Fruit fly (Drosophila melanogaster) whole organism, embryonic: ENCODE data around the gene CG1640.

Experiments
- Adf1 ChIP-seq: fragments of 200-800 bp; sonication (Bioruptor generic); IDR thresholded peaks from 2 replicates; pipeline ENCODE4 v1.3.6; 2022; ENCODE audit warnings: missing biosample characterization, missing genetic modification characterization
- CG1024 ChIP-seq: fragments of 200-800 bp; sonication (Bioruptor generic); IDR thresholded peaks from 2 replicates; pipeline ENCODE4 v1.3.6; 2022; ENCODE audit warnings: missing biosample characterization, missing genetic modification characterization
- CG10565 ChIP-seq: fragments of 200-800 bp; sonication (Bioruptor generic); optimal IDR thresholded peaks from 3 replicates; lab custom pipeline; 2016; ENCODE audit warnings: missing biosample characterization, mild to moderate bottlenecking, missing genetic modification characterization
- CG11696 ChIP-seq: fragments of 200-800 bp; sonication (Bioruptor generic); IDR thresholded peaks from 2 replicates; pipeline ENCODE4 v1.3.6; 2022; ENCODE audit warnings: missing biosample characterization, missing genetic modification characterization
- CG14860 ChIP-seq: fragments of 200-800 bp; sonication (Bioruptor generic); IDR thresholded peaks from 3 replicates; pipeline ENCODE4 v1.3.6; 2022; ENCODE audit warnings: missing biosample characterization, missing genetic modification characterization; ENCODE audit not compliant: partially characterized antibody
- CG15601 ChIP-seq: fragments of 200-800 bp; sonication (Bioruptor generic); optimal IDR thresholded peaks from 3 replicates; lab custom pipeline; 2019; ENCODE audit warnings: missing biosample characterization, mild to moderate bottlenecking, missing genetic modification characterization, moderate library complexity
- CG1602 ChIP-seq: fragments of 200-800 bp; sonication (Bioruptor generic); optimal IDR thresholded peaks from 3 replicates; lab custom pipeline; 2016; ENCODE audit warnings: missing biosample characterization, missing genetic modification characterization
- CG17385 ChIP-seq: fragments of 200-800 bp; sonication (Bioruptor generic); optimal IDR thresholded peaks from 3 replicates; lab custom pipeline; 2018; ENCODE audit warnings: missing biosample characterization, mild to moderate bottlenecking, missing genetic modification characterization
- CG17802 ChIP-seq: fragments of 200-800 bp; sonication (Bioruptor generic); optimal IDR thresholded peaks from 2 replicates; lab custom pipeline; 2018; ENCODE audit warnings: missing biosample characterization, mild to moderate bottlenecking, missing genetic modification characterization, moderate library complexity
- CG18011 ChIP-seq: fragments of 200-800 bp; sonication (Bioruptor generic); optimal IDR thresholded peaks from 2 replicates; lab custom pipeline; 2017; ENCODE audit warnings: missing biosample characterization, missing genetic modification characterization, mild to moderate bottlenecking, moderate library complexity, missing genotype
- CG1832 ChIP-seq: fragments of 200-800 bp; sonication (Bioruptor generic); optimal IDR thresholded peaks from 2 replicates; lab custom pipeline; 2017; ENCODE audit warnings: missing biosample characterization, mild to moderate bottlenecking, missing genetic modification characterization, inconsistent platforms
- CG6683 ChIP-seq: fragments of 200-800 bp; sonication (Bioruptor generic); optimal IDR thresholded peaks from 2 replicates; lab custom pipeline; 2017; ENCODE audit warnings: missing biosample characterization, mild to moderate bottlenecking, missing genetic modification characterization, missing genetic modification reagents
- CG7928 ChIP-seq: fragments of 200-800 bp; sonication (Bioruptor generic); optimal IDR thresholded peaks from 2 replicates; lab custom pipeline; 2017; ENCODE audit warnings: missing biosample characterization, mild to moderate bottlenecking, missing genetic modification characterization
- Dip2 ChIP-seq: fragments of 200-800 bp; sonication (Bioruptor generic); IDR thresholded peaks from 2 replicates; pipeline ENCODE4 v1.3.6; 2022; ENCODE audit warnings: missing biosample characterization, missing genetic modification characterization
- Dref ChIP-seq: fragments of 200-800 bp; sonication (Bioruptor generic); IDR thresholded peaks from 2 replicates; pipeline ENCODE4 v1.3.6; 2022; ENCODE audit warnings: missing biosample characterization, missing genetic modification characterization
- Elba2 ChIP-seq: fragments of 200-800 bp; sonication (Bioruptor generic); optimal IDR thresholded peaks from 3 replicates; lab custom pipeline; 2016; ENCODE audit warnings: missing biosample characterization, missing genetic modification characterization
- MTF-1 ChIP-seq: fragments of 200-800 bp; sonication (Bioruptor generic); optimal IDR thresholded peaks from 2 replicates; lab custom pipeline; 2018; ENCODE audit warnings: missing biosample characterization, mild to moderate bottlenecking, missing genetic modification characterization, borderline replicate concordance
- NK7.1 ChIP-seq: fragments of 200-800 bp; sonication (Bioruptor generic); optimal IDR thresholded peaks from 3 replicates; lab custom pipeline; 2016; ENCODE audit warnings: missing biosample characterization, missing genetic modification characterization
- Opbp ChIP-seq: fragments of 200-800 bp; sonication (Bioruptor generic); IDR thresholded peaks from 3 replicates; pipeline ENCODE4 v1.3.6; 2022; ENCODE audit warnings: missing biosample characterization, missing genetic modification characterization; ENCODE audit not compliant: partially characterized antibody
- Pdp1 ChIP-seq, 2 experiments: fragments of 200-800 bp; sonication (Bioruptor generic); optimal IDR thresholded peaks; 3 replicates each; lab custom pipeline; 2016; ENCODE audit warnings: missing biosample characterization in 2 of 2, missing genetic modification characterization in 2 of 2, mild to moderate bottlenecking in 1 of 2, moderate library complexity in 1 of 2
- Side ChIP-seq: fragments of 200-800 bp; sonication (Bioruptor generic); optimal IDR thresholded peaks from 2 replicates; lab custom pipeline; 2016; ENCODE audit warnings: missing biosample characterization, missing genetic modification characterization
- Sin3A ChIP-seq: fragments of >200 bp; optimal IDR thresholded peaks from 2 replicates; lab custom pipeline; 2018
- Sry-β ChIP-seq: fragments of 200-800 bp; sonication (Bioruptor generic); optimal IDR thresholded peaks from 2 replicates; lab custom pipeline; 2018; ENCODE audit warnings: missing biosample characterization, mild to moderate bottlenecking, missing genetic modification characterization, moderate library complexity
- ab ChIP-seq: fragments of 200-800 bp; sonication (Bioruptor generic); optimal IDR thresholded peaks from 2 replicates; lab custom pipeline; 2016; ENCODE audit warnings: missing biosample characterization, missing genetic modification characterization
- ac ChIP-seq: fragments of 200-800 bp; sonication (Bioruptor generic); optimal IDR thresholded peaks from 3 replicates; lab custom pipeline; 2017; ENCODE audit warnings: missing biosample characterization, mild to moderate bottlenecking, missing genetic modification characterization
- br ChIP-seq: fragments of >200 bp; optimal IDR thresholded peaks from 2 replicates; lab custom pipeline; 2017
- bsh ChIP-seq, 2 experiments: fragments of 200-800 bp; sonication (Bioruptor generic); optimal IDR thresholded peaks; 2 replicates each; lab custom pipeline; 2017 to 2018; ENCODE audit warnings: mild to moderate bottlenecking in 2 of 2, missing biosample characterization in 2 of 2, missing genetic modification characterization in 2 of 2, moderate library complexity in 1 of 2
- ci ChIP-seq: fragments of 200-800 bp; sonication (Bioruptor generic); IDR thresholded peaks from 3 replicates; pipeline ENCODE4 v1.3.6; 2022; ENCODE audit warnings: missing biosample characterization, missing genetic modification characterization
- corto ChIP-seq: fragments of 200-800 bp; sonication (Bioruptor generic); optimal IDR thresholded peaks from 2 replicates; lab custom pipeline; 2016; ENCODE audit warnings: missing biosample characterization, mild to moderate bottlenecking, missing genetic modification characterization, moderate library complexity
- crol ChIP-seq: fragments of 200-800 bp; sonication (Bioruptor generic); IDR thresholded peaks from 2 replicates; pipeline ENCODE4 v1.3.6; 2022; ENCODE audit warnings: missing biosample characterization, missing genetic modification characterization
- dmrt99B ChIP-seq: fragments of 200-800 bp; sonication (Bioruptor generic); optimal IDR thresholded peaks from 2 replicates; lab custom pipeline; 2018; ENCODE audit warnings: missing biosample characterization, mild to moderate bottlenecking, missing genetic modification characterization, moderate library complexity
- gem ChIP-seq: fragments of 200-800 bp; sonication (Bioruptor generic); optimal IDR thresholded peaks from 2 replicates; lab custom pipeline; 2019; ENCODE audit warnings: missing biosample characterization, mild to moderate bottlenecking, missing genetic modification characterization, moderate library complexity
- grau ChIP-seq: fragments of 200-800 bp; optimal IDR thresholded peaks from 3 replicates; lab custom pipeline; 2019; ENCODE audit warnings: missing biosample characterization, mild to moderate bottlenecking, missing genetic modification characterization, moderate library complexity
- ind ChIP-seq: fragments of 200-800 bp; sonication (Bioruptor generic); optimal IDR thresholded peaks from 3 replicates; lab custom pipeline; 2016; ENCODE audit warnings: missing biosample characterization, missing genetic modification characterization
- knrl ChIP-seq: fragments of 200-800 bp; sonication (Bioruptor generic); IDR thresholded peaks from 3 replicates; pipeline ENCODE4 v1.3.6; 2022; ENCODE audit warnings: missing biosample characterization, missing genetic modification characterization; ENCODE audit not compliant: partially characterized antibody
- mam ChIP-seq: fragments of 200-800 bp; sonication (Bioruptor generic); optimal IDR thresholded peaks from 3 replicates; lab custom pipeline; 2016; ENCODE audit warnings: missing biosample characterization, missing genetic modification characterization
- nmo ChIP-seq: fragments of 200-800 bp; sonication (Bioruptor generic); optimal IDR thresholded peaks from 2 replicates; lab custom pipeline; 2018; ENCODE audit warnings: missing biosample characterization, mild to moderate bottlenecking, missing genetic modification characterization, moderate library complexity
- onecut ChIP-seq: fragments of 200-800 bp; sonication (Bioruptor generic); IDR thresholded peaks from 2 replicates; pipeline ENCODE4 v1.3.6; 2022; ENCODE audit warnings: missing biosample characterization, missing genetic modification characterization
- otp ChIP-seq: fragments of 200-800 bp; sonication (Bioruptor generic); IDR thresholded peaks from 3 replicates; pipeline ENCODE4, ENCODE4 v1.3.6; 2022; ENCODE audit warnings: missing biosample characterization, missing genetic modification characterization
- pan ChIP-seq, 4 experiments: fragments of >200 bp in 3 of 4; fragments of 200-800 bp in 1 of 4; sonication (Bioruptor generic) in 1 of 4; optimal IDR thresholded peaks in 3 of 4; IDR thresholded peaks in 1 of 4; 2 replicates each; pipeline versions ENCODE4 v1.3.6 to Lab custom; 2017 to 2022; ENCODE audit warnings: missing biosample characterization in 2 of 4, missing genetic modification characterization in 2 of 4, mixed read lengths in 1 of 4
- pita ChIP-seq: fragments of 200-800 bp; sonication (Bioruptor generic); optimal IDR thresholded peaks from 2 replicates; lab custom pipeline; 2017; ENCODE audit warnings: missing biosample characterization, mild to moderate bottlenecking, missing genetic modification characterization
- salm ChIP-seq: fragments of 200-800 bp; sonication (Bioruptor generic); optimal IDR thresholded peaks from 2 replicates; lab custom pipeline; 2018; ENCODE audit warnings: missing biosample characterization, mild to moderate bottlenecking, missing genetic modification characterization
- schlank ChIP-seq: fragments of 200-800 bp; sonication (Bioruptor generic); optimal IDR thresholded peaks from 2 replicates; lab custom pipeline; 2018; ENCODE audit warnings: missing biosample characterization, mild to moderate bottlenecking, missing genetic modification characterization
- slp2 ChIP-seq: fragments of 200-800 bp; sonication (Bioruptor generic); optimal IDR thresholded peaks from 2 replicates; lab custom pipeline; 2016; ENCODE audit warnings: missing biosample characterization, missing genetic modification characterization
- so ChIP-seq: fragments of 200-800 bp; sonication (Bioruptor generic); IDR thresholded peaks from 3 replicates; pipeline ENCODE4 v1.3.6; 2022; ENCODE audit warnings: missing biosample characterization, missing genetic modification characterization
- trem ChIP-seq: fragments of 200-800 bp; optimal IDR thresholded peaks from 3 replicates; lab custom pipeline; 2019; ENCODE audit warnings: missing biosample characterization, mild to moderate bottlenecking, missing genetic modification characterization, moderate library complexity
- ttk ChIP-seq: fragments of 200-800 bp; sonication (Bioruptor generic); IDR thresholded peaks from 2 replicates; pipeline ENCODE4 v2.1.2; 2022; ENCODE audit warnings: missing biosample characterization, missing genetic modification characterization
- usp ChIP-seq: fragments of >200 bp; optimal IDR thresholded peaks from 2 replicates; lab custom pipeline; 2017; ENCODE audit warnings: missing biosample characterization, missing genetic modification characterization
- zfh1 ChIP-seq: fragments of 200-800 bp; sonication (Bioruptor generic); IDR thresholded peaks from 3 replicates; pipeline ENCODE4 v1.3.6; 2022; ENCODE audit warnings: missing biosample characterization, missing genetic modification characterization

CG1640 gene

DNA sequence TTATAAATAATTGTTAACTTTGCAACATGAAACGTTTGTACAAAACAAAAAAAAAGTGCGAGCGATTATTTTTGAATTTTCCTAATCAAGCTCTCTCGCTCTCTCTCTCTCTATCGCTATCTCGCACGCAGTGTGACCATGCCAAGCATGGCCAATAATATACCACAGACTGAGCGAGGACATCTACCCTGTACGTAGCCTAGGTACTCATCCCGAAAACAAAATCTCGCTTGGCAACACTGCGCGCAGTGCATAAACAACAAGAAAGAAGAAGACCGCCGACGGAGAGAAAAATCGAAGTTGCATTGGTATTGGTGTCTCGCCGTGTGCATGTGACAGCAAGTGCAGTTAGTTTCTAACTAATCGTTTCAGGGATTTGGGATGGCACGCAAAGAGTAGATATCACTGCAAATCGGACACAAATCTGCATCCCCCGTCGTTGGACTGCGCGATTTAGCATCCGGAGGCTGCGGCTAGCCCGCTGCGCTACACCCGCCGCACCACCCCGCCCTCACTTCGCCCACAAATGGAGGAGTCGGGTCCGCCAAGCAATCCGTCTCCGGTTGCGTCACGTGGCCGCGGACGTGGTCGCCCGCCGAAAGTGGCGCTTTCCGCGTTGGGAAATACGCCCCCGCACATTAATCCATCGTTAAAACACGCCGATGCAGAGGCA is 42.7 kb downstream of the CG1640 start, which contains the start of the genes CG1998 and Set2 (continued):
- peak; percentile 35 for TF ChIP-seq CG15601 (tag; lab: Kevin White, UChicago)
- peak; percentile 89 for TF ChIP-seq CG1832
- TF ChIP-seq ab (GFP tag; lab: Kevin White, UChicago), result no peak
- peak; percentile 15 for TF ChIP-seq Sin3A (lab: Kevin White, UChicago)
- TF ChIP-seq pita, result peak; percentile 85
- TF ChIP-seq Opbp (GFP tag; lab: Robert Waterston, UW), result peak; percentile 66; the same call in 2 of the 3 replicates
- no peak for TF ChIP-seq dmrt99B (tag; lab: Kevin White, UChicago)
- TF ChIP-seq ttk, result no peak
- TF ChIP-seq bsh (GFP tag; optimal IDR thresholded peaks at IDR 0.05; lab: Kevin White, UChicago), result no peak
- peak; percentile 67 for TF ChIP-seq Elba2 (GFP tag; lab: Kevin White, UChicago)
- no peak for TF ChIP-seq schlank
- TF ChIP-seq ind (GFP tag; lab: Kevin White, UChicago), result no peak
- TF ChIP-seq otp (GFP tag; lab: Robert Waterston, UW), result no peak
- no peak; the same call in 2 of the 3 replicates for TF ChIP-seq CG14860 (GFP tag; lab: Robert Waterston, UW)
- TF ChIP-seq Side (GFP tag; lab: Kevin White, UChicago), result no peak
- TF ChIP-seq crol, result peak; percentile 92
- no peak for TF ChIP-seq CG18011
- peak; percentile 8 for TF ChIP-seq salm
- TF ChIP-seq Adf1 (GFP tag; lab: Robert Waterston, UW), result no peak; the same call in 1 of the 2 replicates
- no peak for TF ChIP-seq corto (GFP tag; lab: Kevin White, UChicago)
- peak; percentile 98 for TF ChIP-seq CG17385 (GFP tag; lab: Kevin White, UChicago)
- no peak for TF ChIP-seq CG7928 (GFP tag; lab: Kevin White, UChicago)
- peak; percentile 66 for TF ChIP-seq trem
- TF ChIP-seq CG17802 (tag; lab: Kevin White, UChicago), result no peak
- no peak for TF ChIP-seq CG6683 (GFP tag; lab: Kevin White, UChicago)
- TF ChIP-seq CG11696 (GFP tag; lab: Robert Waterston, UW), result no peak
- TF ChIP-seq slp2 (GFP tag; lab: Kevin White, UChicago), result peak; percentile 13
- peak; percentile 11 for TF ChIP-seq MTF-1
- no peak for TF ChIP-seq CG1024 (GFP tag; lab: Robert Waterston, UW)
- TF ChIP-seq CG1602 (GFP tag; lab: Kevin White, UChicago), result no peak
- peak; percentile 10 for TF ChIP-seq mam (GFP tag; lab: Kevin White, UChicago)
- TF ChIP-seq Dref (GFP tag; lab: Robert Waterston, UW), result peak; percentile 60
- no peak for TF ChIP-seq gem (tag; lab: Kevin White, UChicago)
- no peak for TF ChIP-seq pan (optimal IDR thresholded peaks at IDR 0.05; lab: Kevin White, UChicago)
- peak in 1 of 2 experiments; percentile 34 for TF ChIP-seq pan (GFP tag; optimal IDR thresholded peaks at IDR 0.05 in 1 of 2, IDR thresholded peaks at IDR 0.05 in 1 of 2)
- TF ChIP-seq ci (GFP tag; lab: Robert Waterston, UW), result peak; percentile 72
- peak; percentile 27; the same call in 1 of the 3 replicates for TF ChIP-seq so (GFP tag; lab: Robert Waterston, UW)
- TF ChIP-seq NK7.1, result no peak
- TF ChIP-seq Dip2 (GFP tag; lab: Robert Waterston, UW), result no peak
- TF ChIP-seq usp (GFP tag; lab: Kevin White, UChicago), result no peak
- no peak for TF ChIP-seq br (lab: Kevin White, UChicago)
- peak; percentile 37 for TF ChIP-seq grau (tag; lab: Kevin White, UChicago)
- no peak for TF ChIP-seq Sry-β
- TF ChIP-seq ac, result no peak
- no peak for TF ChIP-seq CG10565 (GFP tag; lab: Kevin White, UChicago)
- peak; percentile 90 for TF ChIP-seq onecut (GFP tag; lab: Robert Waterston, UW)
- TF ChIP-seq Pdp1 (GFP tag; optimal IDR thresholded peaks at IDR 0.05; lab: Kevin White, UChicago), result peak in 1 of 2 experiments; percentile 64
- TF ChIP-seq nmo (GFP tag; lab: Kevin White, UChicago), result peak; percentile 64
- TF ChIP-seq knrl, result peak; percentile 56; the same call in 2 of the 3 replicates
- no peak; the same call in 2 of the 3 replicates for TF ChIP-seq zfh1 (GFP tag; lab: Robert Waterston, UW)
